Fruit fly (Drosophila melanogaster) Kc167 (cell line): ENCODE measurements around the gene CG6497.

ENCODE experiments used
- Myc ChIP-seq: fragments of >200 bp; optimal IDR thresholded peaks from 2 replicates; lab custom pipeline; 2017; ENCODE audit warnings: missing external identifiers
- Sin3A ChIP-seq: fragments of >200 bp; optimal IDR thresholded peaks from 2 replicates; lab custom pipeline; 2018; ENCODE audit warnings: missing external identifiers
- h ChIP-seq: fragments of >200 bp; optimal IDR thresholded peaks from 3 replicates; lab custom pipeline; 2018; ENCODE audit warnings: missing external identifiers
- insv ChIP-seq: fragments of >200 bp; optimal IDR thresholded peaks from 3 replicates; lab custom pipeline; 2018; ENCODE audit warnings: missing external identifiers
- psq ChIP-seq: fragments of >200 bp; optimal IDR thresholded peaks from 2 replicates; lab custom pipeline; 2017; ENCODE audit warnings: missing external identifiers
- ttk ChIP-seq: sonication (Bioruptor generic); optimal IDR thresholded peaks from 2 replicates; lab custom pipeline; 2017; ENCODE audit warnings: missing external identifiers

Gene CG6497

DNA sequence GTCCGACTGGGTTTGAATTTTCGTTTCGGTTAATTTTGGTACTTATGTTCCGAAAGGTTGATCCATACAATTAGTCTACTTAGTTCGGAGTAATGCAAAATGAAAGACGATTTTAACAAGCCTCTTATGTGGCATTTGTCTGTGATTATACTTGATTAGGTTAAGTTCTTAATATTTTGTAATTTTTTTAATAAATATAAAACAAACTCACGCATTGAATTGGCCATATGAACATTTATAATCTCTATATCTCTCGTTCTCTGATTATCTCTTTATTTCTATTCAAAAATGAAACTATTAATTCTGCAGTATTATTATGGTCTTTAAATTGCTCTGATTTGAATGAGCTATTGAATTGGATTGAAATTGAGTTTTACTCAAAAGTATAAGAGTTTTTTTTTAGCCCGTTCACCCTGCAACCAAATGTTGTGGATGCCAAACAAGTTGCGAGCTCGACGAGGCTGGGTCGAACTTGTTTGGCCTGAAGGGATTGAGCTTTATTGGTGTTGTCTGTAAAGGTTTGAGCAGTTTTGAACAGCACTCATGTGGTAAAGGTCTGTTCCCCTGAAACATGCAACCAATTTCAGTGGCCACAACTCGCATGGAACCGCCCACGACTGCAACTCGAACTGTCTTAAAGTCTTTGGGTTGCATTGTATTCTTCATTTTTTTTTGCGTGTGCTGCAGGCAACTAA lies at the start of gene CG6497:
Gene CG6497 (minus strand): TSS at position 51 of the 695 bp plus-strand sequence.
- no peak for TF ChIP-seq insv

DNA sequence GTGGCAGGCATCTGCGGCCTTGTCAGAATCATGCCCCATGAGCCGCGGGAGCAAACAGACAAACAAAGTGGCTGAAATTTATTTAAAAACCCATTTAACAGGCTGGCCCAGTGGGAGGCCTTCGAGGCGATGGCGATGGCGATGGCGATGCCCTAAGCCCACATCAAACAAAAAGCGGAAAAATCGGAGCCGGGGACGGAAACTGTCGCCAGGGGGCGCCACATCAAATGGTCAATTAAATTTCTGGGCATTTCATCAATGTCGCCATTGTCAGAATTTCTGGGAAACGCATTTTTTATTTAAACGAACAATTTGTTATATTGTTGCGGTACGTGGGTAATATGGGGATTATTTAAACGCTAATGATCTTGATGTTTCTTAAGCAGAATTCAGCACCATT lies 38.5 kb upstream of the CG6497 start:
- TF ChIP-seq psq (lab: Kevin White, UChicago), result no peak
- no peak for TF ChIP-seq Sin3A
- TF ChIP-seq ttk (lab: Kevin White, UChicago), result no peak
- TF ChIP-seq h (lab: Kevin White, UChicago), result no peak
- TF ChIP-seq Myc, result no peak
- no peak for TF ChIP-seq insv

DNA sequence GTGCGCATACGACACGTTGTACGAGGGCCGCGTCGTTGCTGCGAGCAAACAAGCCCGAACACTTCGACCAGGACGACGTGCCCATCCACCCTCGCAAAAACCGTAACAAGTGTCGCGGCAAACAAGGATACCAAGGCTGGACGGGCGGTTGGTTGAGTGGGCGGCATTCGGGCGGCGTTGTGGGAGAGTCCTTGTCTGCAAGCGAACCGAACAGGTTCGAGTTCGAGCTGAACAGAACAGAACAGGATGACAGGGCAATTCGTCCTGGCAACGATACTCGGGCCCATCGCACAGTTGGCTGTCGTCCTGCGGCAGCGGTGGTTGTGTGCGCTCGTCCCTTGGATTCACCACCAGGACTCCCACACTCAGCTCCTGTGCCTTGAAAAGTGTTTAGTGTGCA lies 15.7 kb upstream of the CG6497 start:
- no peak for TF ChIP-seq Sin3A
- TF ChIP-seq h (lab: Kevin White, UChicago), result no peak
- TF ChIP-seq insv, result no peak
- TF ChIP-seq psq (lab: Kevin White, UChicago), result no peak
- no peak for TF ChIP-seq ttk (lab: Kevin White, UChicago)
- TF ChIP-seq Myc, result no peak

DNA sequence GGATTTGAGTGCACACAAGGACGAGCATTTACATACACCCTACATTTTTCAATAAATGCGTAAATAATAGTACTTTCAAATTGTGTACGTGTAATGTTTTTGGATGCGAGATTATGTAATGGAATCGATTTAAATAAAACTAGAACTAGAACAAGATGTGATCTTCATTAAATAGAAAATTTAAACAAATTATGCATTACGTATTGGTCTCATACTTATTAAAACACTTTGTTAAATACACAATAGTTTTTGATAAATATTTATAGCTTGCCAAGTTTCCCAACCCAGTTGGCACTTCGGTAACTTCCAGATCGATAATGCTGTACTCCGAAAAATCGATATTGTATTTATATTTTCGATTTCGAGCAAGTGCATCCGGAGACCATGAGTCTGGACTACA lies 10.4 kb upstream of the CG6497 start, which contains the start of gene CG13723:
Gene CG13723 (plus strand): TSS at position 301 of the 400 bp plus-strand sequence.
- TF ChIP-seq psq (lab: Kevin White, UChicago) (no peak), ttk (lab: Kevin White, UChicago) (no peak), Myc (no peak), h (lab: Kevin White, UChicago) (no peak), Sin3A (no peak), insv (no peak)

DNA sequence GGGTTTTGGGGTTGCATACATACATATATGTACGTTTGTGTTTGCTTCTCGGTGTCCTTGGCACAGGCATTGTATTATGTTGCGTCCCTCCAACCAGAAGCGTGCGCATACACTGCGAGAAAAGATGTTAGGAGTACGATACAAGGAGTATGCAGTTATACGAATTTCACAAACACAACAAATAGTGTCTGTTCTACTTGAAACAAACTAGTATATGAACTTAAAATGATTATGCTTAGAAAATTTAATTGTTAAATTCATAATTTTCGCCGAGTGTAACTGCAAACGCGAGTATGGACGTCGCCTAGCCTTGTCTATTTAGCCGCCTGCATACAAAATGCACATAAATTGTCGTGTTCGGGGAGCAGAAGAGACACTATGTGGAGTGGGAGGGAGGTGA lies 3.5 kb upstream of the CG6497 start:
- no peak for TF ChIP-seq Sin3A
- TF ChIP-seq ttk (lab: Kevin White, UChicago), result no peak
- no peak for TF ChIP-seq h (lab: Kevin White, UChicago)
- no peak for TF ChIP-seq insv
- TF ChIP-seq psq (lab: Kevin White, UChicago), result no peak
- TF ChIP-seq Myc, result no peak

DNA sequence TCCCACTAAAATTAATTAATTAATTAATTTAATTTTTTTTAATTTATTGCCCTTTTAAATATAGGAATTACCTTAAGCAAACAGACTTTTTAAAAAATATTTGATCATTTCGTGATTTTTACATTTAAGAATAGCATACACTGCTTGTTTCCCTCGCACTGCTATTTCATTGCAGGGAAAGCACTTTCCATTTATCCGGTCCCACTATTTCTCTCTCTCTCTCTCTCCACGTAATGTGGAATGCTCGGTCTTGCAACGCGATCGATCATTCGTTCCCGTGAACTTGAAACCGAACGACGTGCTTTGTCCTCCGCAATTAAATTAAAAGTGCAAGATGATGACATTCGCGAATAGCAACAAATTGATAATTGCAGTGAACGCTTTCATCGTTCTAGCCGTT lies 8.1 kb downstream of the CG6497 start:
- no peak for TF ChIP-seq insv
- no peak for TF ChIP-seq Myc
- no peak for TF ChIP-seq Sin3A
- TF ChIP-seq ttk (lab: Kevin White, UChicago), result no peak
- no peak for TF ChIP-seq psq (lab: Kevin White, UChicago)

DNA sequence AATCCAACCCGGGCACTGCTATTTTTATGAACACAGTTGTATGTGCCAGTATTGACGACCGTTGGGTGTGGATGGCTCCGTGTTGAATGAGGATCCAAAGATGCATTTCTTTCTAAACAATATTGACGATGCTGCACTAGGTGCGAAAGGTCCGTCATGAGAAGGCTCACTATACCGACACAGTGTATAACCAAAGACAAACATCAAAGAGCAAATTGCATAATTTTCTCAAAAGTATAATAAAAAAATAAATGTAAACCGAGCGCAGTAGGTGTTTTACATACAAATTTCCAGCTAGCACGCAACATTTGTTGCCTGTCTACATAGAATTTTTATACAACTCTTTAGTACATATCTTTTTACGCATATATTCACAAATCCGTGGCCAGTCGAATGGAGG lies 10.6 kb downstream of the CG6497 start, which contains the start of gene CG7707:
Gene CG7707 (plus strand): TSS at position 301 of the 400 bp plus-strand sequence.
- no peak for TF ChIP-seq psq (lab: Kevin White, UChicago)
- TF ChIP-seq h (lab: Kevin White, UChicago), result no peak
- TF ChIP-seq ttk (lab: Kevin White, UChicago), result no peak
- no peak for TF ChIP-seq insv
- TF ChIP-seq Myc, result no peak
- TF ChIP-seq Sin3A, result no peak

DNA sequence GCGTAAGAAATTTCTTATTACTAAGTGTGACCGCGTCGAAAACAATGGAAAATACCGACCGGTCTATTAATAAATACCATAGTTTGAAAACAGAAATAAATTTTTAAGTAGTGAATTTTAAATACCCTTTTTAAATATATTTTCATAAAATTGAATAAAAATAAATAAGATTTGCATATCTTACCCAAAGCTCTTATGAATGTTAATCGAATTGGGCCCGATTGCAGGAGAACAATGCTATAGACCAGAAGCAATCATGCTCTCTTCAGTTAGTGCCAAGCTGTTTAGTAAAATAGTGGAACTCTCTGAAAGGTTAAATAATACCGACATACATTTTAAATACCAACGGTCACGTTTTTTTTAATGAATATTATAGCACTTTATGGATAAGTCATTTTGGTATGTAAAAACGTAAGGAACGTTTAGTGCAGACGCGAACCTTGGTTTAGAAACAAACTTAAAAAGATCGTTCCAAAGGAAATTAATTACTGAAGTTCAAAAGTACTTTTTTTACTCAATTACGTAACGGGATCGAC lies 11.6 kb downstream of the CG6497 start, which contains the start of gene Afg3l2:
Gene Afg3l2 (minus strand): TSS at position 51 of the 536 bp plus-strand sequence.
- TF ChIP-seq Myc (no peak), Sin3A (no peak), ttk (lab: Kevin White, UChicago) (no peak), h (lab: Kevin White, UChicago) (no peak), psq (lab: Kevin White, UChicago) (no peak), insv (no peak)

DNA sequence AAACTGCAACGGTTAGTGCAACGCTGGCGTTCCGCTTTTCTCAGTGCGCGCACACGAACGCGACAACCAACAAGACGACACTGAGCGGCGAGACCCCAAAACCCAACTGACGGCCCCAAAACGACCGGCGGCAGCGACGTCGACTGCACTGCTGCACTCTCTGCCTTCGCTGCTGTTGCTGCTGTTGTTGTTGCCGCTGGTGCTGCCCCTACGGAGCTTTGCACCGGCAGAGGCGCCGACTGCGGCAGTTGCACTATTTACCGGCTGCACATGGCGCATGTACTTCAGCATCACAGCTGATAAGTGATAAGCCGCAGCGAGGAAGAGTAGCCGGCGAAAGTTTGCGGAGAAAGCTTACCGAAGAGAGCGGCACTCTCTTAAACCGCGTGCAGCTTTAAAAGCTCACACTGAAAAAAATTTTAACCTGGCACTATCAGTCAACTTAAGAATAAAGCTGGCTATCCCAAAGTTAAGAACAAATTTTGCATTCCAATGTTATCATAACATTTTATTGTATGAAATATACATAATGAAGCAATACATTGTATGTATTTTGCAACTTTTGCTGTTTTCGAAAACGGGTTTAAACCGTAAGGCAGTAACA lies 15.5 kb downstream of the CG6497 start, which contains the start of gene Rbp6:
Gene Rbp6 (minus strand): TSS at position 84 of the 604 bp plus-strand sequence.
- TF ChIP-seq ttk (lab: Kevin White, UChicago) (no peak), psq (lab: Kevin White, UChicago) (no peak), Myc (no peak), insv (no peak), Sin3A (no peak), h (lab: Kevin White, UChicago) (no peak)

DNA sequence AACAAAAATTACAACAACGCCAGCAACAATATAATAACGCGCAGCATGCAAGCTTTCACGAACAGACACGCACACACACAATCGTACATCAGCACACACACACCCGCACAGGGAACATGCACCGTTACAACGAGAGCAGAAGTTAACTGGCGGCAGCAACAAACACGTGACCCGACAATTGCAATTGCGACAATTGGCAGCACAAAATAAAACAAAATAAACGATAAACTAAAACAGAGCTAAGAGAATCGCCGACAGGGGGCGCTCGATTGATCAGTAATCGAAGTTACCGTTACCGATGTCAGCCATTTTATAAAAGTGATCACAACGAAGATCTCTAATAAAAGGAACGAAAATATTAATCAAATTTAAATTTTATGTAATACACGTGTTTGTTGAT lies 16.7 kb downstream of the CG6497 start:
- TF ChIP-seq Sin3A (no peak), Myc (no peak), ttk (lab: Kevin White, UChicago) (no peak), h (lab: Kevin White, UChicago) (no peak), psq (lab: Kevin White, UChicago) (no peak), insv (no peak)

DNA sequence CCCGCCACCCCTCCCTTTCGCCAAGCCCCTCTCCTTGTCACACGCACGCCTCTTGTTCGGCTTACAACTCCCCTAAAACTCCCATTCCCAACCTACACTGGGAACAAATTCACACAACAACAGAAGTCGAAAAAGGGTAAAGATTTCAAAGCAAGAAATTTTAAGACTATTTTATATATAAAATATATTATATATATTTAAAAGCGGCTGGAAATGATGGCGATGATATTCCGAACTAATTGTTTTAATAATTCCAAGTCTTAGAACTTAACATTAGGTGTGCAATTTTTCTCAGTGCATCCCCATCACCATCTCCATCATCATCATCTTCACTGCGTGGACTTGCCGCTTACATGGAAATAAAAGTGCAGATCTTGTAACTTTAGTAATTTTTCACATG lies 27.4 kb downstream of the CG6497 start:
- TF ChIP-seq h (lab: Kevin White, UChicago) (no peak), ttk (lab: Kevin White, UChicago) (no peak), insv (no peak), Myc (no peak), psq (lab: Kevin White, UChicago) (no peak), Sin3A (no peak)

DNA sequence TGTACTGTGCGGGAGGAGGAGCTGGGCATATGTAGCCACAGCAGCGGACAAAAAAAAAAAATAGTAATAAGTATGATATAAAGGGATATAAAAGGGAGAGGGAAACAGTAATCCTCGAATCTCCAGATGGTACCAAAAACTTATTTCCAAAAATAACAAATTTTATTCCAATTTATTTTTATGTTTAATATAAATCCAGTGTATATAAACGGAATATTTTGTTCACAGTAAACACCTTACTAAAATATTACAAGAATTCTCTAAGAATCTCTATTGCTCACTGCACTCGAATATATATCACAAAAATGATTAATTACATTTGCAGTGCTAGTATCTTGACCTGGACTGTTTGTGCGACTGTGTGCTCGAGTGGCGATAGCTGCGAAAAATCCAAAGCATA lies 34.4 kb downstream of the CG6497 start:
- no peak for TF ChIP-seq ttk (lab: Kevin White, UChicago)

DNA sequence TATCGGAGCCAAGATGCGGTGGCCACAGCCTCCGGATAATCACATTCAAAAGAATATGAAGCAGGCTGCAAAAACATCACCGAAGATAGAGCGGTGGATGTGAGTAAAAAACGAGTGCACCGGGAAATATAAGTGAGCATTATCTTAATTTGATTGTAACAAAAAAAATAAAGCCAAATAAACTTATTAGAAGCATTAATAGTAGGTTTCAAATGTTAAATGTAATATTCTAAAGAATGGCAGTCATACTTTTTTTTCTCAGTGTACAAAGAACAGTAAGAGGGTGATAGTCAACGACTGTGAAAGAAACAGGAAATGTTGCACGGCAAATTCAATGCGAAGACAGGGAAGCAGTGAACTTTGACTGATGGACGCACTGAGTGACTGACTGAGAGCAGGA lies 37.5 kb downstream of the CG6497 start:
- TF ChIP-seq Sin3A (no peak), Myc (no peak), psq (lab: Kevin White, UChicago) (no peak), insv (no peak), ttk (lab: Kevin White, UChicago) (no peak), h (lab: Kevin White, UChicago) (no peak)
